Fruit fly (Drosophila melanogaster) whole organism, embryonic: ENCODE results near the gene Hrd3.
A peak's percentile ranks its signal among the peaks of the same experiment; 100 is the strongest.

ENCODE experiments used
- Abd-B ChIP-seq: fragments of 200-800 bp; sonication (Bioruptor generic); optimal IDR thresholded peaks from 2 replicates; lab custom pipeline; 2018; ENCODE audit warnings: missing biosample characterization, mild to moderate bottlenecking, missing genetic modification characterization, moderate library complexity
- Asciz ChIP-seq: fragments of 200-800 bp; sonication (Bioruptor generic); optimal IDR thresholded peaks from 2 replicates; lab custom pipeline; 2017; ENCODE audit warnings: missing biosample characterization, mild to moderate bottlenecking, missing genetic modification characterization, missing genetic modification reagents
- Awh ChIP-seq: fragments of 200-800 bp; sonication (Bioruptor generic); IDR thresholded peaks from 2 replicates; pipeline ENCODE4, ENCODE4 v1.3.6; 2022; ENCODE audit warnings: missing biosample characterization, missing genetic modification characterization
- BtbVII ChIP-seq: fragments of 200-800 bp; sonication (Bioruptor generic); optimal IDR thresholded peaks from 3 replicates; lab custom pipeline; 2017; ENCODE audit warnings: missing biosample characterization, mild to moderate bottlenecking, missing genetic modification characterization
- CG1024 ChIP-seq: fragments of 200-800 bp; sonication (Bioruptor generic); IDR thresholded peaks from 2 replicates; pipeline ENCODE4 v1.3.6; 2022; ENCODE audit warnings: missing biosample characterization, missing genetic modification characterization
- CG12071 ChIP-seq: fragments of 200-800 bp; sonication (Bioruptor generic); optimal IDR thresholded peaks from 3 replicates; lab custom pipeline; 2018; ENCODE audit warnings: missing biosample characterization, mild to moderate bottlenecking, missing genetic modification characterization
- CG12219 ChIP-seq: fragments of 200-800 bp; sonication (Bioruptor generic); optimal IDR thresholded peaks from 3 replicates; lab custom pipeline; 2018; ENCODE audit warnings: missing biosample characterization, mild to moderate bottlenecking, missing genetic modification characterization
- CG1602 ChIP-seq: fragments of 200-800 bp; sonication (Bioruptor generic); optimal IDR thresholded peaks from 3 replicates; lab custom pipeline; 2016; ENCODE audit warnings: missing biosample characterization, missing genetic modification characterization
- CG16813 ChIP-seq: fragments of 200-800 bp; sonication (Bioruptor generic); IDR thresholded peaks from 3 replicates; pipeline ENCODE4 v1.3.6; 2022; ENCODE audit warnings: missing biosample characterization, missing genetic modification characterization; ENCODE audit not compliant: partially characterized antibody
- CG17612 ChIP-seq: fragments of 200-800 bp; sonication (Bioruptor generic); IDR thresholded peaks from 2 replicates; pipeline ENCODE4 v1.3.6; 2022; ENCODE audit warnings: missing biosample characterization, missing genetic modification characterization
- CG1792 ChIP-seq: fragments of 200-800 bp; sonication (Bioruptor generic); optimal IDR thresholded peaks from 2 replicates; lab custom pipeline; 2016; ENCODE audit warnings: missing biosample characterization, missing genetic modification characterization
- CG18476 ChIP-seq: fragments of 200-800 bp; sonication (Bioruptor generic); optimal IDR thresholded peaks from 2 replicates; lab custom pipeline; 2016; ENCODE audit warnings: missing biosample characterization, mild to moderate bottlenecking, missing genetic modification characterization
- CG18599 ChIP-seq: fragments of 200-800 bp; sonication (Bioruptor generic); optimal IDR thresholded peaks from 3 replicates; lab custom pipeline; 2017; ENCODE audit warnings: missing biosample characterization, missing genetic modification characterization, mild to moderate bottlenecking, moderate library complexity, missing genetic modification reagents
- CG6683 ChIP-seq: fragments of 200-800 bp; sonication (Bioruptor generic); optimal IDR thresholded peaks from 2 replicates; lab custom pipeline; 2017; ENCODE audit warnings: missing biosample characterization, mild to moderate bottlenecking, missing genetic modification characterization, missing genetic modification reagents
- CG6854 ChIP-seq: fragments of 200-800 bp; sonication (Bioruptor generic); optimal IDR thresholded peaks from 3 replicates; lab custom pipeline; 2017; ENCODE audit warnings: missing biosample characterization, mild to moderate bottlenecking, missing genetic modification characterization
- CG7745 ChIP-seq: fragments of 200-800 bp; sonication (Bioruptor generic); optimal IDR thresholded peaks from 2 replicates; lab custom pipeline; 2018; ENCODE audit warnings: missing biosample characterization, mild to moderate bottlenecking, missing genetic modification characterization, moderate library complexity
- CG8388 ChIP-seq: fragments of 200-800 bp; sonication (Bioruptor generic); optimal IDR thresholded peaks from 2 replicates; lab custom pipeline; 2019; ENCODE audit warnings: missing biosample characterization, mild to moderate bottlenecking, missing genetic modification characterization, moderate library complexity
- Chrac-16 ChIP-seq: fragments of 200-800 bp; sonication (Bioruptor generic); optimal IDR thresholded peaks from 3 replicates; lab custom pipeline; 2016; ENCODE audit warnings: missing biosample characterization, missing genetic modification characterization
- Dp ChIP-seq: fragments of 200-800 bp; sonication (Bioruptor generic); optimal IDR thresholded peaks from 2 replicates; lab custom pipeline; 2018; ENCODE audit warnings: missing biosample characterization, mild to moderate bottlenecking, missing genetic modification characterization, moderate library complexity
- Hr51 ChIP-seq, 2 experiments: fragments of 200-800 bp; sonication (Bioruptor generic); optimal IDR thresholded peaks; 2 replicates in 1 of 2; 3 replicates in 1 of 2; lab custom pipeline; 2016 to 2018; ENCODE audit warnings: missing biosample characterization in 2 of 2, missing genetic modification characterization in 2 of 2, mild to moderate bottlenecking in 1 of 2, moderate library complexity in 1 of 2
- Hsf ChIP-seq: fragments of 200-800 bp; sonication (Bioruptor generic); optimal IDR thresholded peaks from 3 replicates; lab custom pipeline; 2016; ENCODE audit warnings: missing biosample characterization, missing genetic modification characterization
- Mes4 ChIP-seq: fragments of 200-800 bp; sonication (Bioruptor generic); optimal IDR thresholded peaks from 2 replicates; lab custom pipeline; 2016; ENCODE audit warnings: missing biosample characterization, missing genetic modification characterization
- Mrtf ChIP-seq: fragments of 200-800 bp; sonication (Bioruptor generic); IDR thresholded peaks from 3 replicates; pipeline ENCODE4 v1.3.6; 2022; ENCODE audit warnings: missing biosample characterization, missing genetic modification characterization
- Myb ChIP-seq: fragments of 200-800 bp; sonication (Bioruptor generic); optimal IDR thresholded peaks from 2 replicates; lab custom pipeline; 2016; ENCODE audit warnings: missing biosample characterization, missing genetic modification characterization
- NC2α ChIP-seq: fragments of 200-800 bp; sonication (Bioruptor generic); optimal IDR thresholded peaks from 2 replicates; lab custom pipeline; 2016; ENCODE audit warnings: missing biosample characterization, missing genetic modification characterization
- Side ChIP-seq: fragments of 200-800 bp; sonication (Bioruptor generic); optimal IDR thresholded peaks from 2 replicates; lab custom pipeline; 2016; ENCODE audit warnings: missing biosample characterization, missing genetic modification characterization
- Sox100B ChIP-seq: fragments of 200-800 bp; sonication (Bioruptor generic); optimal IDR thresholded peaks from 3 replicates; lab custom pipeline; 2018; ENCODE audit warnings: missing biosample characterization, mild to moderate bottlenecking, missing genetic modification characterization
- Stat92E ChIP-seq, 3 experiments: fragments of >200 bp in 2 of 3; fragments of 200-800 bp in 1 of 3; sonication (Bioruptor generic) in 1 of 3; optimal IDR thresholded peaks; 2 replicates each; lab custom pipeline; 2017 to 2019; ENCODE audit warnings: missing biosample characterization in 3 of 3, missing genetic modification characterization in 3 of 3, mild to moderate bottlenecking in 1 of 3, moderate library complexity in 1 of 3
- Trl ChIP-seq, 3 experiments: fragments of >200 bp in 2 of 3; fragments of 200-800 bp in 1 of 3; sonication (Bioruptor generic) in 1 of 3; optimal IDR thresholded peaks; 2 replicates in 1 of 3; 3 replicates in 2 of 3; lab custom pipeline; 2016 to 2017; ENCODE audit warnings: missing biosample characterization in 1 of 3, missing genetic modification characterization in 1 of 3
- ap ChIP-seq: fragments of 200-800 bp; sonication (Bioruptor generic); IDR thresholded peaks from 2 replicates; pipeline ENCODE4 v1.3.6; 2022; ENCODE audit warnings: missing biosample characterization, missing genetic modification characterization
- bbx ChIP-seq: fragments of 200-800 bp; sonication (Bioruptor generic); IDR thresholded peaks from 2 replicates; pipeline ENCODE4 v1.3.6; 2022; ENCODE audit warnings: missing biosample characterization, missing genetic modification characterization; ENCODE audit not compliant: partially characterized antibody
- br ChIP-seq: fragments of >200 bp; optimal IDR thresholded peaks from 2 replicates; lab custom pipeline; 2017
- btn ChIP-seq: fragments of 200-800 bp; sonication (Bioruptor generic); optimal IDR thresholded peaks from 2 replicates; lab custom pipeline; 2016; ENCODE audit warnings: missing biosample characterization, missing genetic modification characterization
- cad ChIP-seq: fragments of >200 bp; optimal IDR thresholded peaks from 2 replicates; lab custom pipeline; 2017; ENCODE audit warnings: missing biosample characterization, missing genetic modification characterization
- dm ChIP-seq: fragments of 200-800 bp; sonication (Bioruptor generic); optimal IDR thresholded peaks from 3 replicates; lab custom pipeline; 2016; ENCODE audit warnings: missing biosample characterization, missing genetic modification characterization
- dmrt99B ChIP-seq: fragments of 200-800 bp; sonication (Bioruptor generic); optimal IDR thresholded peaks from 2 replicates; lab custom pipeline; 2018; ENCODE audit warnings: missing biosample characterization, mild to moderate bottlenecking, missing genetic modification characterization, moderate library complexity
- eve ChIP-seq, 2 experiments: fragments of >200 bp; optimal IDR thresholded peaks; 2 replicates each; lab custom pipeline; 2017; ENCODE audit warnings: missing biosample characterization in 2 of 2, missing genetic modification characterization in 2 of 2
- fd64A ChIP-seq: fragments of 200-800 bp; sonication (Bioruptor generic); optimal IDR thresholded peaks from 3 replicates; lab custom pipeline; 2018; ENCODE audit warnings: missing biosample characterization, mild to moderate bottlenecking, missing genetic modification characterization
- ham ChIP-seq: fragments of 200-800 bp; sonication (Bioruptor generic); IDR thresholded peaks from 2 replicates; pipeline ENCODE4 v1.3.6; 2022; ENCODE audit warnings: missing biosample characterization, missing genetic modification characterization
- lab ChIP-seq: fragments of 200-800 bp; sonication (Bioruptor generic); optimal IDR thresholded peaks from 3 replicates; lab custom pipeline; 2017; ENCODE audit warnings: missing biosample characterization, missing genetic modification characterization, mild to moderate bottlenecking, moderate library complexity, missing genetic modification reagents
- lbe ChIP-seq: fragments of 200-800 bp; sonication (Bioruptor generic); optimal IDR thresholded peaks from 2 replicates; lab custom pipeline; 2016; ENCODE audit warnings: missing biosample characterization, mild to moderate bottlenecking, missing genetic modification characterization
- oc ChIP-seq: fragments of 200-800 bp; sonication (Bioruptor generic); optimal IDR thresholded peaks from 2 replicates; lab custom pipeline; 2018; ENCODE audit warnings: missing biosample characterization, mild to moderate bottlenecking, missing genetic modification characterization, moderate library complexity
- prd ChIP-seq, 3 experiments: fragments of >200 bp in 2 of 3; fragments of 200-800 bp in 1 of 3; sonication (Bioruptor generic) in 1 of 3; optimal IDR thresholded peaks in 2 of 3; IDR thresholded peaks in 1 of 3; 2 replicates in 2 of 3; 3 replicates in 1 of 3; pipeline versions ENCODE4 v1.3.6 to Lab custom; 2017 to 2022; ENCODE audit warnings: missing biosample characterization in 1 of 3, missing genetic modification characterization in 1 of 3
- row ChIP-seq: fragments of 200-800 bp; sonication (Bioruptor generic); IDR thresholded peaks from 3 replicates; pipeline ENCODE4 v1.3.6; 2022; ENCODE audit warnings: missing biosample characterization, missing genetic modification characterization
- salm ChIP-seq: fragments of 200-800 bp; sonication (Bioruptor generic); optimal IDR thresholded peaks from 2 replicates; lab custom pipeline; 2018; ENCODE audit warnings: missing biosample characterization, mild to moderate bottlenecking, missing genetic modification characterization
- sc ChIP-seq, 3 experiments: fragments of >200 bp in 2 of 3; fragments of 200-800 bp in 1 of 3; sonication (Bioruptor generic) in 1 of 3; optimal IDR thresholded peaks; 2 replicates in 2 of 3; 3 replicates in 1 of 3; lab custom pipeline; 2017; ENCODE audit warnings: mild to moderate bottlenecking in 1 of 3, missing biosample characterization in 1 of 3, missing genetic modification characterization in 1 of 3, missing genetic modification reagents in 1 of 3
- shn ChIP-seq: fragments of 200-800 bp; sonication (Bioruptor generic); optimal IDR thresholded peaks from 3 replicates; lab custom pipeline; 2016; ENCODE audit warnings: missing biosample characterization, missing genetic modification characterization
- trh ChIP-seq: fragments of 200-800 bp; sonication (Bioruptor generic); optimal IDR thresholded peaks from 2 replicates; lab custom pipeline; 2016; ENCODE audit warnings: missing biosample characterization, missing genetic modification characterization
- zf30C ChIP-seq: fragments of 200-800 bp; sonication (Bioruptor generic); optimal IDR thresholded peaks from 3 replicates; lab custom pipeline; 2018; ENCODE audit warnings: missing biosample characterization, mild to moderate bottlenecking, missing genetic modification characterization

Hrd3 gene

dm6 chr3R:23713901-23714300 lies 44.5 kb downstream of the Hrd3 start (continued):
- no peak for TF ChIP-seq CG6854
- peak; percentile 5 for TF ChIP-seq fd64A (GFP tag; lab: Kevin White, UChicago)
- TF ChIP-seq Dp (GFP tag; lab: Kevin White, UChicago), result no peak
- no peak for TF ChIP-seq prd (optimal IDR thresholded peaks at IDR 0.05; lab: Kevin White, UChicago)
- peak; percentile 77 for TF ChIP-seq prd (GFP tag; IDR thresholded peaks at IDR 0.05; lab: Robert Waterston, UW)
- peak; percentile 81 for TF ChIP-seq dmrt99B (tag; lab: Kevin White, UChicago)
- peak in 1 of 2 experiments; percentile 64 for TF ChIP-seq eve (GFP tag; optimal IDR thresholded peaks at IDR 0.05; lab: Kevin White, UChicago)
- TF ChIP-seq oc (tag; lab: Kevin White, UChicago), result peak; percentile 65
- TF ChIP-seq Abd-B (GFP tag; lab: Kevin White, UChicago), result peak; percentile 70
- peak; percentile 43 for TF ChIP-seq Mes4 (GFP tag; lab: Kevin White, UChicago)
- TF ChIP-seq br (lab: Kevin White, UChicago), result no peak
- TF ChIP-seq sc (optimal IDR thresholded peaks at IDR 0.05; lab: Kevin White, UChicago), result no peak
- peak; percentile 56 for TF ChIP-seq sc (GFP tag; optimal IDR thresholded peaks at IDR 0.05; lab: Kevin White, UChicago)
- TF ChIP-seq Asciz, result peak; percentile 29
- TF ChIP-seq Trl (optimal IDR thresholded peaks at IDR 0.05; lab: Kevin White, UChicago), result no peak
- TF ChIP-seq Trl (GFP tag; optimal IDR thresholded peaks at IDR 0.05; lab: Kevin White, UChicago), result peak; percentile 49
- peak; percentile 55 for TF ChIP-seq zf30C (GFP tag; lab: Kevin White, UChicago)
- peak; percentile 51 for TF ChIP-seq ap (GFP tag; lab: Robert Waterston, UW)
- TF ChIP-seq CG1792, result peak; percentile 47
- TF ChIP-seq CG7745 (tag; lab: Kevin White, UChicago), result no peak
- TF ChIP-seq lab (GFP tag; lab: Kevin White, UChicago), result peak; percentile 64
- TF ChIP-seq CG12219, result peak; percentile 57
- no peak for TF ChIP-seq bbx (GFP tag; lab: Robert Waterston, UW)
- peak; percentile 63 for TF ChIP-seq Chrac-16
- TF ChIP-seq shn (GFP tag; lab: Kevin White, UChicago), result no peak
- TF ChIP-seq CG16813 (GFP tag; lab: Robert Waterston, UW), result no peak
- no peak for TF ChIP-seq CG17612 (GFP tag; lab: Robert Waterston, UW)
- peak; percentile 64 for TF ChIP-seq CG1602
- TF ChIP-seq Mrtf, result peak; percentile 56; the same call in 1 of the 3 replicates
- no peak for TF ChIP-seq NC2α
- TF ChIP-seq Hr51 (GFP tag; optimal IDR thresholded peaks at IDR 0.05; lab: Kevin White, UChicago), result peak in 1 of 2 experiments; percentile 77
- TF ChIP-seq cad (GFP tag; lab: Kevin White, UChicago), result no peak
- no peak for TF ChIP-seq Myb (GFP tag; lab: Kevin White, UChicago)
- 0 out of 2 replicates have a peak, but pooled peaks have one; percentile 18 for TF ChIP-seq CG1024 (GFP tag; lab: Robert Waterston, UW)
- peak; percentile 57 for TF ChIP-seq Hsf (GFP tag; lab: Kevin White, UChicago)
- peak; percentile 56 for TF ChIP-seq Side (GFP tag; lab: Kevin White, UChicago)
- TF ChIP-seq row, result peak; percentile 84
- TF ChIP-seq CG12071, result no peak
- TF ChIP-seq CG6683 (GFP tag; lab: Kevin White, UChicago), result no peak
- peak; percentile 60; the same call in 1 of the 2 replicates for TF ChIP-seq Awh
- TF ChIP-seq btn (GFP tag; lab: Kevin White, UChicago), result peak; percentile 26
- peak; percentile 77 for TF ChIP-seq lbe (GFP tag; lab: Kevin White, UChicago)
- no peak for TF ChIP-seq BtbVII (GFP tag; lab: Kevin White, UChicago)
- peak; percentile 78 for TF ChIP-seq CG8388 (GFP tag; lab: Kevin White, UChicago)
- no peak for TF ChIP-seq Stat92E (GFP tag; optimal IDR thresholded peaks at IDR 0.05; lab: Kevin White, UChicago)
- TF ChIP-seq salm, result peak; percentile 56
- no peak for TF ChIP-seq dm (GFP tag; lab: Kevin White, UChicago)
- no peak for TF ChIP-seq ham (GFP tag; lab: Robert Waterston, UW)
- peak; percentile 34 for TF ChIP-seq CG18476 (GFP tag; lab: Kevin White, UChicago)
- TF ChIP-seq CG18599 (GFP tag; lab: Kevin White, UChicago), result peak; percentile 34
- peak; percentile 57 for TF ChIP-seq Sox100B (GFP tag; lab: Kevin White, UChicago)
- TF ChIP-seq trh, result no peak
